Worm (Caenorhabditis elegans): ENCODE results near the gene K11D12.12.

Gene K11D12.12

DNA sequence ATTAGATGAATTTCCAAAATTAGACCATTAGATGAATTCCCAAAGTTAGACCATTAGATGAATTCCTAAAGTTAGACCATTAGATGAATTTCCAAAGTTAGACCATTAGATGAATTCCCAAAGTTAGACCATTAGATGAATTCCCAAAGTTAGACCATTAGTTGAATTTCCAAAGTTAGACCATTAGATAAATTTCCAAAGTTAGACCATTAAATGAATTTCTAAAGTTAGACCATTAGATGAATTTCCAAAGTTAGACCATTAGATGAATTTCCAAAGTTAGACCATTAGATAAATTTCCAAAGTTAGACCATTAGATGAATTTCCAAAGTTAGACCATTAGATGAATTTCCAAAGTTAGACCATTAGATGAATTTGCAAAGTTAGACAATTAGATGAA lies 23.3 kb downstream of the K11D12.12 start:
- peak; percentile 83 for TF ChIP-seq egrh-3 (GFP tag; IDR thresholded peaks at IDR 0.05)

ce11 chrV:5080853-5081338 lies 28.8 kb downstream of the K11D12.12 start, which contains the start of gene Y58A7A.3:
Gene Y58A7A.3, minus strand, starts transcription at chrV:5080903.
- TF ChIP-seq lin-40 (tag; optimal IDR thresholded peaks at IDR 0.05) (peak; percentile 8), nhr-179 (tag; optimal IDR thresholded peaks at IDR 0.05) (no peak), dox-1 (GFP tag; IDR thresholded peaks at IDR 0.05) (no peak), F33H1.4 (GFP tag; IDR thresholded peaks at IDR 0.05) (no peak), K12H6.12 (tag; optimal IDR thresholded peaks at IDR 0.05) (peak; percentile 6), dpl-1 (GFP tag; optimal IDR thresholded peaks at IDR 0.05) (no peak), hmg-1.2 (GFP tag; IDR thresholded peaks at IDR 0.05) (peak; percentile 72; the same call in 1 of the 2 replicates), lsl-1 (GFP tag; optimal IDR thresholded peaks at IDR 0.05) (no peak), bed-1 (GFP tag; IDR thresholded peaks at IDR 0.05) (no peak), ztf-18 (tag; optimal IDR thresholded peaks at IDR 0.05) (no peak), F57A8.1 (GFP tag; optimal IDR thresholded peaks at IDR 0.05) (no peak), nhr-80 (tag; optimal IDR thresholded peaks at IDR 0.05) (peak; percentile 69), ceh-79 (tag; optimal IDR thresholded peaks at IDR 0.05) (no peak), D2030.7 (GFP tag; IDR thresholded peaks at IDR 0.05) (no peak), ekl-4 (GFP tag; IDR thresholded peaks at IDR 0.05) (no peak), F10E7.11 (tag; optimal IDR thresholded peaks at IDR 0.05) (no peak), attf-5 (GFP tag; optimal IDR thresholded peaks at IDR 0.05) (peak; percentile 88), lin-35 (GFP tag; optimal IDR thresholded peaks at IDR 0.05) (no peak), lin-26 (GFP tag; IDR thresholded peaks at IDR 0.05) (no peak), snpc-4 (GFP tag; optimal IDR thresholded peaks at IDR 0.05) (no peak), snpc-4 (tag; optimal IDR thresholded peaks at IDR 0.05) (no peak), ccch-3 (GFP tag; optimal IDR thresholded peaks at IDR 0.05) (no peak), F52B5.7 (tag; optimal IDR thresholded peaks at IDR 0.05) (no peak), hlh-26 (GFP tag; conservative IDR thresholded peaks at IDR 0.05) (no peak), unc-130 (GFP tag; optimal IDR thresholded peaks at IDR 0.05) (no peak), hmg-20 (GFP tag; IDR thresholded peaks at IDR 0.05) (no peak), egl-18 (GFP tag; IDR thresholded peaks at IDR 0.05) (no peak), cebp-1 (GFP tag; IDR thresholded peaks at IDR 0.05) (peak; percentile 99), cebp-1 (tag; optimal IDR thresholded peaks at IDR 0.05) (peak; percentile 99), fkh-3 (tag; optimal IDR thresholded peaks at IDR 0.05) (no peak), ZK185.1 (tag; optimal IDR thresholded peaks at IDR 0.05; ENCODE audit: poor library complexity, severe bottlenecking) (no peak), athp-1 (tag; optimal IDR thresholded peaks at IDR 0.05) (no peak), Y79H2A.3 (GFP tag; conservative IDR thresholded peaks at IDR 0.05) (no peak), tbx-9 (tag; optimal IDR thresholded peaks at IDR 0.05; ENCODE audit: borderline replicate concordance) (no peak), Y67H2A.10 (GFP tag; conservative IDR thresholded peaks at IDR 0.05) (no peak), xnd-1 (tag; optimal IDR thresholded peaks at IDR 0.05) (no peak), Y53F4B.3 (GFP tag; IDR thresholded peaks at IDR 0.05) (no peak), nhr-120 (GFP tag; IDR thresholded peaks at IDR 0.05) (no peak), tlf-1 (GFP tag; optimal IDR thresholded peaks at IDR 0.05) (no peak), egrh-3 (GFP tag; IDR thresholded peaks at IDR 0.05) (no peak), lir-1 (GFP tag; conservative IDR thresholded peaks at IDR 0.05) (no peak), tbp1 (GFP tag; optimal IDR thresholded peaks at IDR 0.05) (no peak), lin-54 (GFP tag; optimal IDR thresholded peaks at IDR 0.05) (peak; percentile 12), bed-2 (GFP tag; IDR thresholded peaks at IDR 0.05) (no peak), pha-4 (tag; optimal IDR thresholded peaks at IDR 0.05) (no peak), sptf-2 (GFP tag; optimal IDR thresholded peaks at IDR 0.05) (no peak), snpc-3.4 (tag; optimal IDR thresholded peaks at IDR 0.05) (no peak), mes-4 (tag; optimal IDR thresholded peaks at IDR 0.05) (no peak)

Measured in whole organism, young adult.